Worm (Caenorhabditis elegans) whole organism, L4 larva: ENCODE data around the gene C54D10.9.

Source experiments
- F10B5.3 ChIP-seq: sonication (generic microtip); optimal IDR thresholded peaks from 2 replicates; lab custom pipeline; 2016; ENCODE audit warnings: mild to moderate bottlenecking, missing genetic modification characterization, missing compliant biosample characterization
- F37D6.2 ChIP-seq: sonication (generic microtip); optimal IDR thresholded peaks from 2 replicates; lab custom pipeline; 2016; ENCODE audit warnings: mild to moderate bottlenecking, missing genetic modification characterization, missing compliant biosample characterization
- T26A8.4 ChIP-seq: fragments of 200-800 bp; sonication (Bioruptor generic); IDR thresholded peaks from 2 replicates; pipeline ENCODE4 v1.3.6; 2022; ENCODE audit warnings: missing genetic modification characterization, missing compliant biosample characterization
- Y75B8A.6 ChIP-seq: fragments of 200-800 bp; sonication (Bioruptor generic); IDR thresholded peaks from 2 replicates; pipeline ENCODE4 v1.3.6; 2022; ENCODE audit warnings: missing genetic modification reagents, missing genetic modification characterization, missing compliant biosample characterization
- aha-1 ChIP-seq: fragments of 150-350 bp; peaks from one replicate; lab custom pipeline; 2014; ENCODE audit warnings: missing biosample characterization, missing genetic modification characterization
- arid-1 ChIP-seq: fragments of 200-800 bp; sonication (Bioruptor generic); conservative IDR thresholded peaks from 2 replicates; pipeline ENCODE4 v1.3.6; 2022; ENCODE audit warnings: missing genetic modification reagents, missing genetic modification characterization, missing compliant biosample characterization
- attf-4 ChIP-seq: sonication (generic microtip); optimal IDR thresholded peaks from 3 replicates; lab custom pipeline; 2017; ENCODE audit warnings: missing biosample characterization, missing genetic modification characterization
- ceh-20 ChIP-seq: fragments of 200-800 bp; sonication (Bioruptor generic); IDR thresholded peaks from 2 replicates; pipeline ENCODE4 v1.3.6; 2022; ENCODE audit warnings: missing genetic modification reagents, missing genetic modification characterization, missing compliant biosample characterization
- ceh-32 ChIP-seq: sonication (generic microtip); optimal IDR thresholded peaks from 2 replicates; lab custom pipeline; 2016; ENCODE audit warnings: mild to moderate bottlenecking, missing genetic modification characterization, missing compliant biosample characterization; ENCODE audit not compliant: poor library complexity
- ceh-44 ChIP-seq: fragments of 200-800 bp; sonication (Bioruptor generic); IDR thresholded peaks from 2 replicates; pipeline ENCODE4 v1.3.6; 2022; ENCODE audit warnings: missing genetic modification reagents, missing genetic modification characterization, missing compliant biosample characterization
- ctbp-1 ChIP-seq: fragments of 200-800 bp; sonication (Bioruptor generic); IDR thresholded peaks from 2 replicates; pipeline ENCODE4 v1.3.6; 2022; ENCODE audit warnings: missing genetic modification reagents, missing genetic modification characterization, missing compliant biosample characterization
- daf-16 ChIP-seq, 3 experiments: sonication (generic microtip); optimal IDR thresholded peaks; 2 replicates each; lab custom pipeline; 2016 to 2017; ENCODE audit warnings: missing genetic modification characterization in 3 of 3, missing genetic modification reagents in 3 of 3, mild to moderate bottlenecking in 2 of 3, missing compliant biosample characterization in 2 of 3, missing biosample characterization in 1 of 3, moderate library complexity in 1 of 3
- dmd-9 ChIP-seq: fragments of 200-800 bp; sonication (Bioruptor generic); IDR thresholded peaks from 2 replicates; pipeline ENCODE4 v1.3.6; 2022; ENCODE audit warnings: missing genetic modification reagents, missing genetic modification characterization, missing compliant biosample characterization
- dpl-1 ChIP-seq: fragments of 150-350 bp; optimal IDR thresholded peaks from 2 replicates; lab custom pipeline; 2014; ENCODE audit warnings: missing biosample characterization, missing genetic modification reagents, missing genetic modification characterization
- duxl-1 ChIP-seq: sonication (generic microtip); optimal IDR thresholded peaks from 2 replicates; lab custom pipeline; 2016; ENCODE audit warnings: mild to moderate bottlenecking, missing genetic modification characterization, moderate library complexity, missing compliant biosample characterization; ENCODE audit not compliant: poor library complexity
- egl-27 ChIP-seq: sonication (generic microtip); optimal IDR thresholded peaks from 3 replicates; lab custom pipeline; 2017; ENCODE audit warnings: missing biosample characterization, missing genetic modification reagents, missing genetic modification characterization
- fkh-10 ChIP-seq: fragments of 150-350 bp; optimal IDR thresholded peaks from 2 replicates; lab custom pipeline; 2014; ENCODE audit warnings: missing biosample characterization, missing genetic modification reagents, missing genetic modification characterization
- fos-1 ChIP-seq: fragments of 150-350 bp; optimal IDR thresholded peaks from 2 replicates; lab custom pipeline; 2014; ENCODE audit warnings: missing biosample characterization, missing genetic modification characterization
- gei-8 ChIP-seq: fragments of 200-800 bp; sonication (Bioruptor generic); optimal IDR thresholded peaks from 2 replicates; lab custom pipeline; 2018; ENCODE audit warnings: mild to moderate bottlenecking, missing genetic modification characterization, missing compliant biosample characterization
- jun-1 ChIP-seq: fragments of 150-350 bp; optimal IDR thresholded peaks from 2 replicates; lab custom pipeline; 2014; ENCODE audit warnings: missing biosample characterization, missing genetic modification reagents, missing genetic modification characterization
- lin-13 ChIP-seq: fragments of 150-350 bp; optimal IDR thresholded peaks from 2 replicates; lab custom pipeline; 2014; ENCODE audit warnings: missing biosample characterization, missing genetic modification reagents, missing genetic modification characterization
- lin-29 ChIP-seq: fragments of 200-800 bp; sonication (Bioruptor generic); IDR thresholded peaks from 2 replicates; pipeline ENCODE4 v1.3.6; 2022; ENCODE audit warnings: missing genetic modification reagents, missing genetic modification characterization, missing compliant biosample characterization
- lin-38 ChIP-seq: fragments of 200-800 bp; sonication (Bioruptor generic); IDR thresholded peaks from 2 replicates; pipeline ENCODE4 v1.3.6; 2022; ENCODE audit warnings: missing genetic modification reagents, missing genetic modification characterization, missing compliant biosample characterization
- lir-3 ChIP-seq: sonication (generic microtip); optimal IDR thresholded peaks from 2 replicates; lab custom pipeline; 2016; ENCODE audit warnings: mild to moderate bottlenecking, missing genetic modification characterization, missing compliant biosample characterization
- mdl-1 ChIP-seq, 2 experiments: fragments of 150-350 bp in 1 of 2; sonication (generic microtip) in 1 of 2; optimal IDR thresholded peaks; 2 replicates each; lab custom pipeline; 2014 to 2017; ENCODE audit warnings: missing biosample characterization in 2 of 2, missing genetic modification characterization in 2 of 2
- mes-2 ChIP-seq: sonication (generic microtip); optimal IDR thresholded peaks from 2 replicates; lab custom pipeline; 2016; ENCODE audit warnings: missing genotype, mild to moderate bottlenecking, missing genetic modification characterization, missing compliant biosample characterization; ENCODE audit not compliant: poor library complexity, severe bottlenecking
- nhr-11 ChIP-seq: fragments of 150-350 bp; optimal IDR thresholded peaks from 2 replicates; lab custom pipeline; 2014; ENCODE audit warnings: missing biosample characterization, missing genetic modification characterization
- nhr-111 ChIP-seq: fragments of 200-800 bp; sonication (Bioruptor generic); optimal IDR thresholded peaks from 2 replicates; lab custom pipeline; 2018; ENCODE audit warnings: mild to moderate bottlenecking, missing genetic modification characterization, missing compliant biosample characterization
- nhr-48 ChIP-seq: sonication (generic microtip); optimal IDR thresholded peaks from 2 replicates; lab custom pipeline; 2016; ENCODE audit warnings: mild to moderate bottlenecking, missing genetic modification characterization, missing compliant biosample characterization
- nhr-6 ChIP-seq: fragments of 150-350 bp; optimal IDR thresholded peaks from 2 replicates; lab custom pipeline; 2014; ENCODE audit warnings: missing biosample characterization, missing genetic modification characterization
- nhr-77 ChIP-seq: fragments of 150-350 bp; optimal IDR thresholded peaks from 2 replicates; lab custom pipeline; 2014; ENCODE audit warnings: missing biosample characterization, missing genetic modification characterization
- php-3 ChIP-seq: fragments of 200-800 bp; sonication (Bioruptor generic); IDR thresholded peaks from 2 replicates; pipeline ENCODE4 v1.3.6; 2022; ENCODE audit warnings: missing genetic modification reagents, missing genetic modification characterization, missing compliant biosample characterization
- rbr-2 ChIP-seq: sonication (generic microtip); optimal IDR thresholded peaks from 2 replicates; lab custom pipeline; 2016; ENCODE audit warnings: missing genotype, missing genetic modification characterization, missing compliant biosample characterization
- sdz-12 ChIP-seq: fragments of 200-800 bp; sonication (Bioruptor generic); optimal IDR thresholded peaks from 2 replicates; lab custom pipeline; 2018; ENCODE audit warnings: mild to moderate bottlenecking, missing genetic modification characterization, missing compliant biosample characterization
- skn-1 ChIP-seq: fragments of 150-350 bp; optimal IDR thresholded peaks from 2 replicates; lab custom pipeline; 2014; ENCODE audit warnings: missing biosample characterization, missing genetic modification characterization
- spr-1 ChIP-seq: sonication (generic microtip); optimal IDR thresholded peaks from 2 replicates; lab custom pipeline; 2016; ENCODE audit warnings: mild to moderate bottlenecking, missing genetic modification characterization, missing compliant biosample characterization
- tag-97 ChIP-seq: fragments of 200-800 bp; sonication (Bioruptor generic); IDR thresholded peaks from 2 replicates; pipeline ENCODE4 v1.3.6; 2022; ENCODE audit warnings: missing genetic modification characterization, missing compliant biosample characterization
- tra-1 ChIP-seq: fragments of 200-800 bp; sonication (Bioruptor generic); IDR thresholded peaks from 2 replicates; pipeline ENCODE4 v1.3.6; 2022; ENCODE audit warnings: missing genetic modification reagents, missing genetic modification characterization, missing compliant biosample characterization
- unc-130 ChIP-seq: sonication (generic microtip); optimal IDR thresholded peaks from 2 replicates; lab custom pipeline; 2016; ENCODE audit warnings: missing genetic modification reagents, missing genetic modification characterization, missing compliant biosample characterization
- unc-39 ChIP-seq: sonication (generic microtip); optimal IDR thresholded peaks from 2 replicates; lab custom pipeline; 2017; ENCODE audit warnings: missing biosample characterization, missing genetic modification characterization
- zfp-3 ChIP-seq: fragments of 200-800 bp; sonication (Bioruptor generic); conservative IDR thresholded peaks from 2 replicates; pipeline ENCODE4 v1.3.6; 2022; ENCODE audit warnings: missing genetic modification reagents, missing genetic modification characterization, missing compliant biosample characterization
- zip-2 ChIP-seq: fragments of 150-350 bp; optimal IDR thresholded peaks from 2 replicates; lab custom pipeline; 2014; ENCODE audit warnings: missing biosample characterization, missing genetic modification characterization
- ztf-7 ChIP-seq: fragments of 150-350 bp; optimal IDR thresholded peaks from 2 replicates; lab custom pipeline; 2014; ENCODE audit warnings: missing biosample characterization, missing genetic modification characterization

Gene C54D10.9

ce11 chrV:12497725-12498263, 50.8 kb downstream of the C54D10.9 start, which contains the start of the genes W04D2.4 and rbm-25 (continued):
- peak in 1 of 2 experiments; percentile 34 for TF ChIP-seq daf-16 (GFP tag; optimal IDR thresholded peaks at IDR 0.05; lab: Kevin White, UChicago)
- peak; percentile 26 for TF ChIP-seq daf-16 (tag; optimal IDR thresholded peaks at IDR 0.05; lab: Kevin White, UChicago)
- TF ChIP-seq php-3, result no peak
- TF ChIP-seq zip-2 (tag; lab: Kevin White, UChicago), result no peak
- 0 out of 2 replicates have a peak, but pooled peaks have one; percentile 52 for TF ChIP-seq ctbp-1
- TF ChIP-seq F37D6.2 (tag; lab: Kevin White, UChicago), result peak; percentile 48
- TF ChIP-seq dpl-1, result peak; percentile 81
- TF ChIP-seq egl-27 (tag; lab: Kevin White, UChicago), result no peak
- TF ChIP-seq nhr-6 (tag; lab: Kevin White, UChicago), result peak; percentile 86
- TF ChIP-seq nhr-11 (tag; lab: Kevin White, UChicago), result no peak
- TF ChIP-seq lin-38, result peak; percentile 71
- peak; percentile 22 for TF ChIP-seq lin-13 (GFP tag; lab: Kevin White, UChicago)
- no peak for TF ChIP-seq tra-1
- no peak for TF ChIP-seq dmd-9
- TF ChIP-seq mes-2, result peak; percentile 89
- TF ChIP-seq rbr-2 (tag; lab: Kevin White, UChicago), result peak; percentile 72
- TF ChIP-seq unc-39 (tag; lab: Kevin White, UChicago), result no peak
- no peak for TF ChIP-seq nhr-111 (GFP tag; lab: Kevin White, UChicago)
- no peak for TF ChIP-seq fos-1 (tag; lab: Kevin White, UChicago)
- TF ChIP-seq aha-1 (tag; lab: Kevin White, UChicago), result peak; percentile 78
- TF ChIP-seq lin-29, result no peak
- TF ChIP-seq duxl-1 (tag; lab: Kevin White, UChicago), result no peak
- peak; percentile 1 for TF ChIP-seq fkh-10 (GFP tag; lab: Kevin White, UChicago)
- TF ChIP-seq tag-97, result no peak
- no peak for TF ChIP-seq arid-1 (GFP tag; lab: Robert Waterston, UW)
- TF ChIP-seq T26A8.4 (GFP tag; lab: Robert Waterston, UW), result peak; percentile 69
- TF ChIP-seq Y75B8A.6 (GFP tag; lab: Robert Waterston, UW), result no peak
- TF ChIP-seq gei-8 (GFP tag; lab: Kevin White, UChicago), result no peak
- peak; percentile 20 for TF ChIP-seq nhr-77 (tag; lab: Kevin White, UChicago)
- peak; percentile 56 for TF ChIP-seq spr-1 (tag; lab: Kevin White, UChicago)
- TF ChIP-seq unc-130 (GFP tag; lab: Kevin White, UChicago), result no peak
- TF ChIP-seq zfp-3 (GFP tag; lab: Robert Waterston, UW), result no peak
- TF ChIP-seq ceh-20 (GFP tag; lab: Robert Waterston, UW), result no peak
- TF ChIP-seq ceh-32, result no peak
- TF ChIP-seq lir-3, result no peak
- peak; percentile 49 for TF ChIP-seq nhr-48
- TF ChIP-seq jun-1 (tag; lab: Kevin White, UChicago), result no peak
- no peak for TF ChIP-seq ceh-44 (GFP tag; lab: Robert Waterston, UW)
- peak; percentile 67 for TF ChIP-seq ztf-7 (tag; lab: Kevin White, UChicago)
- no peak for TF ChIP-seq sdz-12 (GFP tag; lab: Kevin White, UChicago)
- TF ChIP-seq attf-4 (tag; lab: Kevin White, UChicago), result no peak
- TF ChIP-seq F10B5.3, result peak; percentile 58
- no peak for TF ChIP-seq mdl-1 (tag; optimal IDR thresholded peaks at IDR 0.05; lab: Kevin White, UChicago)
- TF ChIP-seq skn-1 (tag; lab: Kevin White, UChicago), result no peak
